Fruit fly (Drosophila melanogaster) whole organism, prepupa: ENCODE measurements around the gene CG13376.

Experiments used
- Blimp-1 ChIP-seq: fragments of 200-800 bp; sonication (Bioruptor generic); optimal IDR thresholded peaks from 3 replicates; lab custom pipeline; 2017; ENCODE audit warnings: missing biosample characterization, missing genetic modification characterization, mild to moderate bottlenecking, moderate library complexity, missing genetic modification reagents
- CG10669 ChIP-seq: fragments of 200-800 bp; sonication (Bioruptor generic); optimal IDR thresholded peaks from 3 replicates; lab custom pipeline; 2018; ENCODE audit warnings: missing biosample characterization, mild to moderate bottlenecking, missing genetic modification characterization, moderate library complexity
- CG11294 ChIP-seq: fragments of 200-800 bp; sonication (Bioruptor generic); IDR thresholded peaks from 2 replicates; pipeline ENCODE4 v1.3.6; 2022; ENCODE audit warnings: missing biosample characterization, missing genetic modification characterization
- CG11762 ChIP-seq: fragments of 200-800 bp; sonication (Bioruptor generic); optimal IDR thresholded peaks from 3 replicates; lab custom pipeline; 2016; ENCODE audit warnings: missing biosample characterization, missing genetic modification characterization; ENCODE audit not compliant: insufficient read depth
- CG11902 ChIP-seq: fragments of 200-800 bp; sonication (Bioruptor generic); optimal IDR thresholded peaks from 3 replicates; lab custom pipeline; 2016; ENCODE audit warnings: missing biosample characterization, missing genetic modification characterization
- CG1621 ChIP-seq: fragments of 200-800 bp; sonication (Bioruptor generic); optimal IDR thresholded peaks from 3 replicates; lab custom pipeline; 2018; ENCODE audit warnings: missing biosample characterization, mild to moderate bottlenecking, missing genetic modification characterization
- CG3032 ChIP-seq: fragments of 200-800 bp; optimal IDR thresholded peaks from 2 replicates; lab custom pipeline; 2019; ENCODE audit warnings: missing biosample characterization, mild to moderate bottlenecking, missing genetic modification characterization, moderate library complexity
- CG32006 ChIP-seq: fragments of 200-800 bp; sonication (Bioruptor generic); optimal IDR thresholded peaks from 3 replicates; lab custom pipeline; 2017; ENCODE audit warnings: missing biosample characterization, mild to moderate bottlenecking, missing genetic modification characterization
- CG34406 ChIP-seq: fragments of 200-800 bp; sonication (Bioruptor generic); optimal IDR thresholded peaks from 3 replicates; lab custom pipeline; 2016; ENCODE audit warnings: missing biosample characterization, missing genetic modification characterization
- CG3919 ChIP-seq: fragments of 200-800 bp; sonication (Bioruptor generic); optimal IDR thresholded peaks from 3 replicates; lab custom pipeline; 2016; ENCODE audit warnings: missing biosample characterization, missing genetic modification characterization
- CG4318 ChIP-seq: fragments of 200-800 bp; sonication (Bioruptor generic); optimal IDR thresholded peaks from 3 replicates; lab custom pipeline; 2017; ENCODE audit warnings: missing biosample characterization, mild to moderate bottlenecking, missing genetic modification characterization
- CG6163 ChIP-seq: fragments of 200-800 bp; sonication (Bioruptor generic); IDR thresholded peaks from 3 replicates; pipeline ENCODE4 v1.3.6; 2022; ENCODE audit warnings: missing biosample characterization, missing genetic modification characterization
- CG6276 ChIP-seq: fragments of 200-800 bp; sonication (Bioruptor generic); optimal IDR thresholded peaks from 2 replicates; lab custom pipeline; 2017; ENCODE audit warnings: missing biosample characterization, mild to moderate bottlenecking, missing genetic modification characterization
- CG6792 ChIP-seq: fragments of 200-800 bp; sonication (Bioruptor generic); optimal IDR thresholded peaks from 3 replicates; lab custom pipeline; 2016; ENCODE audit warnings: missing biosample characterization, missing genetic modification characterization
- CG6808 ChIP-seq: fragments of 200-800 bp; sonication (Bioruptor generic); optimal IDR thresholded peaks from 3 replicates; lab custom pipeline; 2017; ENCODE audit warnings: missing biosample characterization, missing genetic modification characterization, mild to moderate bottlenecking, moderate library complexity, missing genetic modification reagents
- CG7368 ChIP-seq: fragments of 200-800 bp; sonication (Bioruptor generic); optimal IDR thresholded peaks from 3 replicates; lab custom pipeline; 2016; ENCODE audit warnings: missing biosample characterization, missing genetic modification characterization
- CG8119 ChIP-seq: fragments of 200-800 bp; sonication (Bioruptor generic); IDR thresholded peaks from 3 replicates; pipeline ENCODE4 v1.3.6; 2022; ENCODE audit warnings: missing biosample characterization, missing genetic modification characterization
- CG8319 ChIP-seq: fragments of 200-800 bp; sonication (Bioruptor generic); optimal IDR thresholded peaks from 3 replicates; lab custom pipeline; 2016; ENCODE audit warnings: missing biosample characterization, missing genetic modification characterization
- CG8632 ChIP-seq: fragments of 200-800 bp; sonication (Bioruptor generic); optimal IDR thresholded peaks from 3 replicates; lab custom pipeline; 2016; ENCODE audit warnings: missing biosample characterization, missing genetic modification characterization
- CG9139 ChIP-seq: fragments of 200-800 bp; sonication (Bioruptor generic); optimal IDR thresholded peaks from 3 replicates; lab custom pipeline; 2017; ENCODE audit warnings: missing biosample characterization, mild to moderate bottlenecking, missing genetic modification characterization
- Eip75B ChIP-seq: fragments of 200-800 bp; sonication (Bioruptor generic); optimal IDR thresholded peaks from 3 replicates; lab custom pipeline; 2016; ENCODE audit warnings: missing biosample characterization, missing genetic modification characterization
- Eip78C ChIP-seq: fragments of 200-800 bp; sonication (Bioruptor generic); peaks from one replicate; lab custom pipeline; 2016; ENCODE audit warnings: missing biosample characterization, missing genetic modification characterization
- Ets96B ChIP-seq: fragments of 200-800 bp; optimal IDR thresholded peaks from 2 replicates; lab custom pipeline; 2019; ENCODE audit warnings: missing biosample characterization, mild to moderate bottlenecking, missing genetic modification characterization, moderate library complexity
- Gug ChIP-seq: fragments of 200-800 bp; sonication (Bioruptor generic); IDR thresholded peaks from 2 replicates; pipeline ENCODE4 v1.3.6; 2022; ENCODE audit warnings: missing biosample characterization, missing genetic modification characterization
- Hr39 ChIP-seq: fragments of 200-800 bp; sonication (Bioruptor generic); optimal IDR thresholded peaks from 2 replicates; lab custom pipeline; 2016; ENCODE audit warnings: missing biosample characterization, missing genetic modification characterization
- Hr4 ChIP-seq: fragments of 200-800 bp; sonication (Bioruptor generic); optimal IDR thresholded peaks from 3 replicates; lab custom pipeline; 2016; ENCODE audit warnings: missing biosample characterization, missing genetic modification characterization
- Lpt ChIP-seq: fragments of 200-800 bp; sonication (Bioruptor generic); optimal IDR thresholded peaks from 3 replicates; lab custom pipeline; 2016; ENCODE audit warnings: missing biosample characterization, missing genetic modification characterization
- OdsH ChIP-seq: fragments of 200-800 bp; sonication (Bioruptor generic); optimal IDR thresholded peaks from 3 replicates; lab custom pipeline; 2016; ENCODE audit warnings: missing biosample characterization, missing genetic modification characterization
- Smox ChIP-seq: fragments of 200-800 bp; sonication (Bioruptor generic); optimal IDR thresholded peaks from 3 replicates; lab custom pipeline; 2016; ENCODE audit warnings: missing biosample characterization, missing genetic modification characterization
- Sox102F ChIP-seq: fragments of 200-800 bp; sonication (Bioruptor generic); optimal IDR thresholded peaks from 2 replicates; lab custom pipeline; 2016; ENCODE audit warnings: missing biosample characterization, mild to moderate bottlenecking, missing genetic modification characterization
- Sox14 ChIP-seq: fragments of 200-800 bp; sonication (Bioruptor generic); optimal IDR thresholded peaks from 3 replicates; lab custom pipeline; 2016; ENCODE audit warnings: missing biosample characterization, missing genetic modification characterization
- Sox15 ChIP-seq: fragments of 200-800 bp; sonication (Bioruptor generic); optimal IDR thresholded peaks from 3 replicates; lab custom pipeline; 2016; ENCODE audit warnings: missing biosample characterization, missing genetic modification characterization
- achi ChIP-seq: fragments of 200-800 bp; sonication (Bioruptor generic); optimal IDR thresholded peaks from 3 replicates; lab custom pipeline; 2016; ENCODE audit warnings: missing biosample characterization, missing genetic modification characterization
- acj6 ChIP-seq: fragments of 200-800 bp; sonication (Bioruptor generic); optimal IDR thresholded peaks from 3 replicates; lab custom pipeline; 2016; ENCODE audit warnings: missing biosample characterization, missing genetic modification characterization
- cyc ChIP-seq: fragments of 200-800 bp; sonication (Bioruptor generic); optimal IDR thresholded peaks from 3 replicates; lab custom pipeline; 2016; ENCODE audit warnings: missing biosample characterization, missing genetic modification characterization
- dac ChIP-seq: fragments of 200-800 bp; sonication (Bioruptor generic); optimal IDR thresholded peaks from 2 replicates; lab custom pipeline; 2017; ENCODE audit warnings: missing biosample characterization, mild to moderate bottlenecking, missing genetic modification characterization
- dsx ChIP-seq: fragments of 200-800 bp; optimal IDR thresholded peaks from 3 replicates; lab custom pipeline; 2019; ENCODE audit warnings: missing biosample characterization, mild to moderate bottlenecking, missing genetic modification characterization, moderate library complexity; ENCODE audit not compliant: poor library complexity, severe bottlenecking
- eg ChIP-seq: fragments of 200-800 bp; sonication (Bioruptor generic); IDR thresholded peaks from 3 replicates; pipeline ENCODE4 v1.3.6; 2022; ENCODE audit warnings: missing biosample characterization, missing genetic modification characterization
- esn ChIP-seq: fragments of 200-800 bp; sonication (Bioruptor generic); optimal IDR thresholded peaks from 2 replicates; lab custom pipeline; 2016; ENCODE audit warnings: missing biosample characterization, mild to moderate bottlenecking, missing genetic modification characterization, moderate library complexity
- fd59A ChIP-seq: fragments of 200-800 bp; sonication (Bioruptor generic); optimal IDR thresholded peaks from 2 replicates; lab custom pipeline; 2017; ENCODE audit warnings: missing biosample characterization, mild to moderate bottlenecking, missing genetic modification characterization, missing genetic modification reagents
- fd85E ChIP-seq: fragments of 200-800 bp; sonication (Bioruptor generic); optimal IDR thresholded peaks from 3 replicates; lab custom pipeline; 2016; ENCODE audit warnings: missing biosample characterization, missing genetic modification characterization
- fkh ChIP-seq: fragments of 200-800 bp; sonication (Bioruptor generic); optimal IDR thresholded peaks from 3 replicates; lab custom pipeline; 2017; ENCODE audit warnings: missing biosample characterization, mild to moderate bottlenecking, missing genetic modification characterization, moderate library complexity
- lz ChIP-seq: fragments of 200-800 bp; sonication (Bioruptor generic); optimal IDR thresholded peaks from 3 replicates; lab custom pipeline; 2016; ENCODE audit warnings: missing biosample characterization, missing genetic modification characterization
- net ChIP-seq: fragments of 200-800 bp; sonication (Bioruptor generic); optimal IDR thresholded peaks from 3 replicates; lab custom pipeline; 2016; ENCODE audit warnings: missing biosample characterization, missing genetic modification characterization
- salr ChIP-seq, 2 experiments: fragments of 200-800 bp; sonication (Bioruptor generic); optimal IDR thresholded peaks; 3 replicates each; lab custom pipeline; 2016 to 2018; ENCODE audit warnings: missing biosample characterization in 2 of 2, missing genetic modification characterization in 2 of 2, mild to moderate bottlenecking in 1 of 2
- spab ChIP-seq: fragments of 200-800 bp; sonication (Bioruptor generic); optimal IDR thresholded peaks from 2 replicates; lab custom pipeline; 2017; ENCODE audit warnings: missing biosample characterization, mild to moderate bottlenecking, missing genetic modification characterization, missing genetic modification reagents
- ss ChIP-seq, 2 experiments: fragments of 200-800 bp; sonication (Bioruptor generic); optimal IDR thresholded peaks; 2 replicates in 1 of 2; 3 replicates in 1 of 2; lab custom pipeline; 2017 to 2018; ENCODE audit warnings: mild to moderate bottlenecking in 2 of 2, missing biosample characterization in 2 of 2, missing genetic modification characterization in 2 of 2, moderate library complexity in 1 of 2
- svp ChIP-seq: fragments of 200-800 bp; sonication (Bioruptor generic); peaks from one replicate; lab custom pipeline; 2016; ENCODE audit warnings: missing biosample characterization, missing genetic modification characterization

The CG13376 gene

DNA sequence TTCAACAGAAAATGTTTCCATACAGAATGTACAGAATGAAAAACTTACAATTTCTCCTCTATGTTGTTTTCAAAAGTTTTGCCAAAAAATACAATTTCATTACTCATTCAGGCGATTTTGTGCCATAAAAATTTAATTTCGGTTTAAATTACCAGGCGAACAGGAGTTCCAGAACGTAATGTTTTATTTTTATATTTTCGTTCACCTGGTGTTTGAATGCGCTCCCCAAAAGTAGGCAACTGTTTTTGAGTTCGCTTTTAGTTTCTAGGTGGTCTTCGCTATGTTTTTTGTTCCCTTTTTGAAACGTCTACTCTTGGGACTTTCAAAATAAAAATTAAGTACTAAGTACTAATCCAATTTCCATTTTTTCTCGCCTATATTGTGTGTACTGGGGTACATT, 1.1 kb downstream of the CG13376 start:
- TF ChIP-seq dac (GFP tag; lab: Kevin White, UChicago) (no peak), Gug (GFP tag; lab: Robert Waterston, UW) (no peak), Eip78C (GFP tag; lab: Kevin White, UChicago) (peak; percentile 39)

DNA sequence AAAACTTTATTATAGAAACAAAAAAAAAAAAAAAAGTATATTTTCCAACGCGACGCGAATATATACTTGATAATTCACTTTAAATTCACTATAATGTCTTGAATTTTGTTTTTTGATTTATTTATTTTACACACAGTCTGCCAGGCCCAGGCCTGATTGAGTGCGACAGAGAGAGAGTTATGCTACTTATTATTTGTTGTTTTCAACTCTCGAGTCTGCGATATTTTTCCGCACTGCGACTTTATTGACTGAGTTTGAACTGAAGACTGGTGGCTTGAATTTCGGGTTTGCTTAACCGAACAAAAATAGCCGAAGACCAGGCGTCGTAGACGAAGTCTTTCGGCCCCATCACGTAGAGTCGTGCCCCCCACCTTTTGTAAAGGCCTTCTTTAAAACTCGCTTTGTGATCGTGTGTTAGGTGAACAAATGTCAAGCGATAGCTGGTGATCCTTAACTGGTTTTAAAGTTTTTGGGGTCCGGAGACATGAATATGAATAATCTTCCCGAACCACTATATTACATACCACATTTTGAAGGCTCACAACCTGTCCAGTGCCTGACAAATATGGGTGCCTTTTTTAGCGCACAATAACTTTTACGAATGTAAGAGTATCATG, 3.0 kb downstream of the CG13376 start, which contains the start of gene CG13377:
Gene CG13377 (minus strand): TSS at position 272 of the 617 bp plus-strand sequence.
- TF ChIP-seq CG6276 (GFP tag; lab: Kevin White, UChicago) (no peak), Blimp-1 (GFP tag; lab: Kevin White, UChicago) (no peak), CG11762 (GFP tag; lab: Kevin White, UChicago) (no peak), spab (GFP tag; lab: Kevin White, UChicago) (no peak), CG7368 (no peak), CG11294 (no peak), ss (GFP tag; optimal IDR thresholded peaks at IDR 0.05; lab: Kevin White, UChicago) (peak in 1 of 2 experiments; percentile 17), cyc (peak; percentile 29), CG9139 (GFP tag; lab: Kevin White, UChicago) (no peak), Ets96B (peak; percentile 24), fd85E (peak; percentile 26), Eip78C (GFP tag; lab: Kevin White, UChicago) (peak; percentile 85), eg (peak; percentile 64; the same call in 2 of the 3 replicates), CG10669 (GFP tag; lab: Kevin White, UChicago) (no peak), lz (peak; percentile 45), fkh (GFP tag; lab: Kevin White, UChicago) (no peak), CG3032 (peak; percentile 25), CG6792 (GFP tag; lab: Kevin White, UChicago) (no peak), svp (GFP tag; lab: Kevin White, UChicago) (peak; percentile 73), CG3919 (peak; percentile 20), OdsH (GFP tag; lab: Kevin White, UChicago) (peak; percentile 30), CG11902 (GFP tag; lab: Kevin White, UChicago) (no peak), Hr39 (GFP tag; lab: Kevin White, UChicago) (peak; percentile 12), dsx (GFP tag; lab: Kevin White, UChicago) (peak; percentile 11), CG4318 (GFP tag; lab: Kevin White, UChicago) (peak; percentile 4), CG8119 (GFP tag; lab: Robert Waterston, UW) (peak; percentile 64; the same call in 2 of the 3 replicates), Gug (GFP tag; lab: Robert Waterston, UW) (0 out of 2 replicates have a peak, but pooled peaks have one; percentile 40), CG34406 (GFP tag; lab: Kevin White, UChicago) (no peak), CG1621 (tag; lab: Kevin White, UChicago) (no peak), Sox102F (peak; percentile 48), CG6808 (GFP tag; lab: Kevin White, UChicago) (peak; percentile 19), achi (GFP tag; lab: Kevin White, UChicago) (peak; percentile 51), Lpt (GFP tag; lab: Kevin White, UChicago) (peak; percentile 23), Sox14 (GFP tag; lab: Kevin White, UChicago) (peak; percentile 20), Smox (peak; percentile 37), esn (GFP tag; lab: Kevin White, UChicago) (peak; percentile 58), acj6 (GFP tag; lab: Kevin White, UChicago) (peak; percentile 13), Eip75B (GFP tag; lab: Kevin White, UChicago) (peak; percentile 27), Sox15 (GFP tag; lab: Kevin White, UChicago) (no peak), CG8319 (GFP tag; lab: Kevin White, UChicago) (no peak), dac (GFP tag; lab: Kevin White, UChicago) (no peak), Hr4 (GFP tag; lab: Kevin White, UChicago) (peak; percentile 32), CG6163 (GFP tag; lab: Robert Waterston, UW) (peak; percentile 44; the same call in 2 of the 3 replicates), net (GFP tag; lab: Kevin White, UChicago) (peak; percentile 23), CG8632 (peak; percentile 12), fd59A (GFP tag; lab: Kevin White, UChicago) (no peak), salr (GFP tag; optimal IDR thresholded peaks at IDR 0.05; lab: Kevin White, UChicago) (no peak), CG32006 (GFP tag; lab: Kevin White, UChicago) (peak; percentile 21)
